Fruit fly (Drosophila melanogaster): ENCODE data around the gene HP1D3csd.

HP1D3csd gene

dm6 chrX:19172955-19173354, 17.1 kb upstream of the HP1D3csd start (continued):
- TF ChIP-seq acj6 (GFP tag; optimal IDR thresholded peaks at IDR 0.05) (peak; percentile 53), CG8632 (GFP tag; optimal IDR thresholded peaks at IDR 0.05) (no peak), Eip78C (GFP tag) (peak; percentile 85), CG3032 (tag; optimal IDR thresholded peaks at IDR 0.05) (peak; percentile 58), CG15336 (GFP tag; IDR thresholded peaks at IDR 0.05) (peak; percentile 58), fkh (GFP tag; optimal IDR thresholded peaks at IDR 0.05) (no peak), Eip75B (GFP tag; optimal IDR thresholded peaks at IDR 0.05) (peak; percentile 35), CG11902 (GFP tag; optimal IDR thresholded peaks at IDR 0.05) (no peak), CG4318 (GFP tag; optimal IDR thresholded peaks at IDR 0.05) (peak; percentile 1), CG6854 (GFP tag; optimal IDR thresholded peaks at IDR 0.05) (no peak), Sox15 (GFP tag; optimal IDR thresholded peaks at IDR 0.05) (no peak)

DNA sequence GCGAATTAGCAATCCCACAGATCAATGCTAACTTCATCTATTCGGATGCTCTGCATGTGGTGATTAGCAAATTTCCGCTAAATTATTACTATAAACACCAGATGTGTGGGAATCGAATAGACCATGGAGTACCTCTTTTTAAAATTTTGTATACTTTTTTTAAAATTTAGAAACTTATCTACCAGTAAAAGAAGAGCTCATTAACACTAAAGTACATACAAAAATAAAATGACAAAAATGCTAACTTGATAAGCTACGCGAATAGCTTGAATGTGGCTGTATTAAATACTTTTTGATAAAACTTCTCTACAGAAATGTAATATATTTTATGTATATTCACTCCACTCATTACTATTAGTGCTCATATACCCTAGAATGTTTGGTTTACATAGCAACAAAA, 15.9 kb upstream of the HP1D3csd start:
- TF ChIP-seq Ets96B (tag; optimal IDR thresholded peaks at IDR 0.05) = no peak
- no peak for TF ChIP-seq Met (GFP tag; optimal IDR thresholded peaks at IDR 0.05)
- no peak for TF ChIP-seq dac (GFP tag; optimal IDR thresholded peaks at IDR 0.05)
- no peak for TF ChIP-seq CG10631 (GFP tag; optimal IDR thresholded peaks at IDR 0.05)
- no peak for TF ChIP-seq CG6792 (GFP tag; optimal IDR thresholded peaks at IDR 0.05)
- peak; percentile 36 for TF ChIP-seq Eip78C (GFP tag)
- no peak for TF ChIP-seq Sox14 (GFP tag; optimal IDR thresholded peaks at IDR 0.05)
- TF ChIP-seq CG6163 (GFP tag; IDR thresholded peaks at IDR 0.05) = no peak
- no peak for TF ChIP-seq Sox102F (GFP tag; optimal IDR thresholded peaks at IDR 0.05)
- TF ChIP-seq svp (GFP tag) = peak; percentile 13
- no peak for TF ChIP-seq CG6808 (GFP tag; optimal IDR thresholded peaks at IDR 0.05)
- no peak for TF ChIP-seq vri (GFP tag; optimal IDR thresholded peaks at IDR 0.05)

DNA sequence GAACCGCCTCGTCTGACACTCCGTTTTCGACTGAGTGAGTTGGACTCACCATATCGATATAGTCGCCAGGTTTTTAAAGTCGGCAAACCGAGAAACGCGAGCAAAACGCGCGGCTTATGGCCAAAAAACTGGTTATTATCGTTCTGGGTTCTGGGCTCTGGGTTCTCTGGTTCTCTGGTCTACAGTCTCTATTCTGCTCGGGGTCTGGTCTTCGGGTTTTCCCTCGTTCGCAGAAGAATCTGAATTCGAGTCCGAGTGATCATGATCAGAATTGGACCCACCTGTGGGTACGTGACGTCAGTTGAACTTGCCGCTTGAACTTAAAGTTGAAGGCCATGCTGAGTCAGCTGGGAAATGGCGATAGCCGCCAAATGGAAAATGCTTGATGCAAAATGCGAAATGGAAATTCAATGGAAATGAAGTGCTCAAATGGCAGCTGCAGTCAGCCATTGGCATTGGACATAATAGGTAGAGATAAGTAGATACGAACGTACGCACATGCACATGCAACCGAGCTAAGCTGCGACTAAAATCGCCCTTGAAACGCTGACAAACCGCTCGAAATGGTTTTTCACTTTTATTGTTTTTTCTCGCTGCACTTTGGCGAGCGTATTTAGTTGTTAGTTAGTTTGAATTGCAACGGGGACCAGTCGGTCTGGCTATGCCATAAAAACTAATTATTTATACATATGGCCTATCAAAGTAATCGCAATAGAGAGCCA, 15.0 kb upstream of the HP1D3csd start, which contains the start of gene CG33939:
CG33939 (minus strand) TSS at position 51 of the 722 bp plus-strand sequence.
- no peak for TF ChIP-seq Gug (GFP tag; IDR thresholded peaks at IDR 0.05)
- no peak for TF ChIP-seq Ets96B (tag; optimal IDR thresholded peaks at IDR 0.05)
- TF ChIP-seq CG16779 (tag; optimal IDR thresholded peaks at IDR 0.05) = no peak
- no peak for TF ChIP-seq topi (GFP tag; optimal IDR thresholded peaks at IDR 0.05)
- no peak for TF ChIP-seq cyc (GFP tag; optimal IDR thresholded peaks at IDR 0.05)
- peak; percentile 7 for TF ChIP-seq CG6854 (GFP tag; optimal IDR thresholded peaks at IDR 0.05)
- peak in 1 of 2 experiments; percentile 9 for TF ChIP-seq ss (GFP tag; optimal IDR thresholded peaks at IDR 0.05)
- TF ChIP-seq Hr39 (GFP tag; optimal IDR thresholded peaks at IDR 0.05) = no peak
- TF ChIP-seq vri (GFP tag; optimal IDR thresholded peaks at IDR 0.05) = no peak
- TF ChIP-seq Eip78C (GFP tag) = peak; percentile 33

dm6 chrX:19179696-19180255, 10.2 kb upstream of the HP1D3csd start, which contains the start of the genes CG7556 and CG7453:
Gene CG7556 (minus strand): TSS chrX:19179830.
Gene CG7453 (plus strand): TSS chrX:19180173.
- peak; percentile 65 for TF ChIP-seq CG4318 (GFP tag; optimal IDR thresholded peaks at IDR 0.05)
- peak; percentile 47; the same call in 1 of the 2 replicates for TF ChIP-seq CG15336 (GFP tag; IDR thresholded peaks at IDR 0.05)
- peak; percentile 78 for TF ChIP-seq svp (GFP tag)
- no peak for TF ChIP-seq CG16779 (tag; optimal IDR thresholded peaks at IDR 0.05)
- peak; percentile 67 for TF ChIP-seq CG3919 (GFP tag; optimal IDR thresholded peaks at IDR 0.05)
- TF ChIP-seq cyc (GFP tag; optimal IDR thresholded peaks at IDR 0.05) = peak; percentile 76
- peak; percentile 54 for TF ChIP-seq CG8319 (GFP tag; optimal IDR thresholded peaks at IDR 0.05)
- peak; percentile 67 for TF ChIP-seq CG34406 (GFP tag; optimal IDR thresholded peaks at IDR 0.05)
- TF ChIP-seq acj6 (GFP tag; optimal IDR thresholded peaks at IDR 0.05) = peak; percentile 80
- TF ChIP-seq Sox14 (GFP tag; optimal IDR thresholded peaks at IDR 0.05) = peak; percentile 80
- peak; percentile 40 for TF ChIP-seq Eip93F (GFP tag; optimal IDR thresholded peaks at IDR 0.05)
- peak; percentile 80 for TF ChIP-seq Hr4 (GFP tag; optimal IDR thresholded peaks at IDR 0.05)
- peak; percentile 65 for TF ChIP-seq net (GFP tag; optimal IDR thresholded peaks at IDR 0.05)
- peak; percentile 56 for TF ChIP-seq Lpt (GFP tag; optimal IDR thresholded peaks at IDR 0.05)
- TF ChIP-seq CG1621 (tag; optimal IDR thresholded peaks at IDR 0.05) = peak; percentile 24
- TF ChIP-seq Gug (GFP tag; IDR thresholded peaks at IDR 0.05) = peak; percentile 56; the same call in 1 of the 2 replicates
- TF ChIP-seq Eip75B (GFP tag; optimal IDR thresholded peaks at IDR 0.05) = peak; percentile 76
- peak; percentile 85 for TF ChIP-seq lz (GFP tag; optimal IDR thresholded peaks at IDR 0.05)
- no peak for TF ChIP-seq CG6854 (GFP tag; optimal IDR thresholded peaks at IDR 0.05)
- TF ChIP-seq esn (GFP tag; optimal IDR thresholded peaks at IDR 0.05) = peak; percentile 84
- peak; percentile 24; the same call in 1 of the 2 replicates for TF ChIP-seq CG11294 (GFP tag; IDR thresholded peaks at IDR 0.05)
- peak; percentile 81 for TF ChIP-seq CG10631 (GFP tag; optimal IDR thresholded peaks at IDR 0.05)
- TF ChIP-seq CG8119 (GFP tag; IDR thresholded peaks at IDR 0.05) = peak; percentile 53; the same call in 2 of the 3 replicates
- peak; percentile 45 for TF ChIP-seq dsx (GFP tag; optimal IDR thresholded peaks at IDR 0.05; ENCODE audit: poor library complexity, severe bottlenecking)
- no peak for TF ChIP-seq Hr38 (GFP tag; optimal IDR thresholded peaks at IDR 0.05)
- TF ChIP-seq CG6808 (GFP tag; optimal IDR thresholded peaks at IDR 0.05) = no peak
- peak; percentile 62 for TF ChIP-seq fd59A (GFP tag; optimal IDR thresholded peaks at IDR 0.05)

Measured in whole organism, prepupa.